Fruit fly (Drosophila melanogaster) whole organism, embryonic: ENCODE measurements around the gene Nf-YA.

ENCODE experiments used
- CG10209 ChIP-seq: fragments of 200-800 bp; sonication (Bioruptor generic); optimal IDR thresholded peaks from 3 replicates; lab custom pipeline; 2017; ENCODE audit warnings: missing biosample characterization, mild to moderate bottlenecking, missing genetic modification characterization, missing genetic modification reagents
- CG1024 ChIP-seq: fragments of 200-800 bp; sonication (Bioruptor generic); IDR thresholded peaks from 2 replicates; pipeline ENCODE4 v1.3.6; 2022; ENCODE audit warnings: missing biosample characterization, missing genetic modification characterization
- CG13287 ChIP-seq: fragments of 200-800 bp; sonication (Bioruptor generic); IDR thresholded peaks from 2 replicates; pipeline ENCODE4 v1.3.6; 2022; ENCODE audit warnings: missing biosample characterization, missing genetic modification characterization; ENCODE audit not compliant: partially characterized antibody
- CG14014 ChIP-seq: fragments of 200-800 bp; sonication (Bioruptor generic); IDR thresholded peaks from 2 replicates; pipeline ENCODE4 v1.3.6; 2022; ENCODE audit warnings: missing biosample characterization, missing genetic modification characterization
- CG14441 ChIP-seq: fragments of 200-800 bp; sonication (Bioruptor generic); IDR thresholded peaks from 2 replicates; pipeline ENCODE4 v1.3.6; 2022; ENCODE audit warnings: missing biosample characterization, missing genetic modification characterization
- CG14860 ChIP-seq: fragments of 200-800 bp; sonication (Bioruptor generic); IDR thresholded peaks from 3 replicates; pipeline ENCODE4 v1.3.6; 2022; ENCODE audit warnings: missing biosample characterization, missing genetic modification characterization; ENCODE audit not compliant: partially characterized antibody
- CG32767 ChIP-seq: fragments of 200-800 bp; sonication (Bioruptor generic); IDR thresholded peaks from 2 replicates; pipeline ENCODE4 v1.3.6; 2022; ENCODE audit warnings: missing biosample characterization, missing genetic modification characterization
- CG32772 ChIP-seq: fragments of 200-800 bp; sonication (Bioruptor generic); IDR thresholded peaks from 2 replicates; pipeline ENCODE4 v1.3.6; 2022; ENCODE audit warnings: missing biosample characterization, missing genetic modification characterization
- CG3281 ChIP-seq: fragments of 200-800 bp; sonication (Bioruptor generic); optimal IDR thresholded peaks from 3 replicates; lab custom pipeline; 2017; ENCODE audit warnings: missing biosample characterization, mild to moderate bottlenecking, missing genetic modification characterization
- CG33557 ChIP-seq: fragments of 200-800 bp; sonication (Bioruptor generic); optimal IDR thresholded peaks from 2 replicates; lab custom pipeline; 2019; ENCODE audit warnings: missing biosample characterization, mild to moderate bottlenecking, missing genetic modification characterization, moderate library complexity
- CG4360 ChIP-seq: fragments of 200-800 bp; sonication (Bioruptor generic); IDR thresholded peaks from 2 replicates; pipeline ENCODE4 v1.3.6; 2022; ENCODE audit warnings: missing biosample characterization, missing genetic modification characterization
- CG4617 ChIP-seq: fragments of 200-800 bp; sonication (Bioruptor generic); optimal IDR thresholded peaks from 3 replicates; lab custom pipeline; 2016; ENCODE audit warnings: missing biosample characterization, missing genetic modification characterization, borderline replicate concordance
- CG5953 ChIP-seq: fragments of 200-800 bp; sonication (Bioruptor generic); IDR thresholded peaks from 2 replicates; pipeline ENCODE4 v1.3.6; 2022; ENCODE audit warnings: missing biosample characterization, missing genetic modification characterization
- CG6175 ChIP-seq: fragments of 200-800 bp; sonication (Bioruptor generic); IDR thresholded peaks from 3 replicates; pipeline ENCODE4 v1.3.6; 2022; ENCODE audit warnings: missing biosample characterization, missing genetic modification characterization
- CG6683 ChIP-seq: fragments of 200-800 bp; sonication (Bioruptor generic); optimal IDR thresholded peaks from 2 replicates; lab custom pipeline; 2017; ENCODE audit warnings: missing biosample characterization, mild to moderate bottlenecking, missing genetic modification characterization, missing genetic modification reagents
- CG6765 ChIP-seq: fragments of 200-800 bp; sonication (Bioruptor generic); optimal IDR thresholded peaks from 3 replicates; lab custom pipeline; 2017; ENCODE audit warnings: missing biosample characterization, mild to moderate bottlenecking, missing genetic modification characterization
- CG7786 ChIP-seq: fragments of 200-800 bp; sonication (Bioruptor generic); optimal IDR thresholded peaks from 2 replicates; lab custom pipeline; 2016; ENCODE audit warnings: missing biosample characterization, missing genetic modification characterization
- CG7839 ChIP-seq: fragments of 200-800 bp; sonication (Bioruptor generic); optimal IDR thresholded peaks from 3 replicates; lab custom pipeline; 2018; ENCODE audit warnings: missing biosample characterization, mild to moderate bottlenecking, missing genetic modification characterization, moderate library complexity
- CG8388 ChIP-seq: fragments of 200-800 bp; sonication (Bioruptor generic); optimal IDR thresholded peaks from 2 replicates; lab custom pipeline; 2019; ENCODE audit warnings: missing biosample characterization, mild to moderate bottlenecking, missing genetic modification characterization, moderate library complexity
- CG9215 ChIP-seq: fragments of 200-800 bp; sonication (Bioruptor generic); IDR thresholded peaks from 2 replicates; pipeline ENCODE4 v1.3.6; 2022; ENCODE audit warnings: missing biosample characterization, missing genetic modification characterization
- CG9437 ChIP-seq: fragments of 200-800 bp; sonication (Bioruptor generic); optimal IDR thresholded peaks from 2 replicates; lab custom pipeline; 2018; ENCODE audit warnings: missing biosample characterization, mild to moderate bottlenecking, missing genetic modification characterization
- Dfd ChIP-seq, 2 experiments: fragments of >200 bp; optimal IDR thresholded peaks; 2 replicates each; lab custom pipeline; 2017; ENCODE audit warnings: missing biosample characterization in 2 of 2, missing genetic modification characterization in 2 of 2
- Elba2 ChIP-seq: fragments of 200-800 bp; sonication (Bioruptor generic); optimal IDR thresholded peaks from 3 replicates; lab custom pipeline; 2016; ENCODE audit warnings: missing biosample characterization, missing genetic modification characterization
- Ets65A ChIP-seq: fragments of 200-800 bp; sonication (Bioruptor generic); peaks from one replicate; lab custom pipeline; 2016; ENCODE audit warnings: missing biosample characterization, missing genetic modification characterization
- Lim3 ChIP-seq: fragments of 200-800 bp; sonication (Bioruptor generic); IDR thresholded peaks from 2 replicates; pipeline ENCODE4 v1.3.6; 2022; ENCODE audit warnings: missing biosample characterization, missing genetic modification characterization
- Mad ChIP-seq: fragments of 200-800 bp; sonication (Bioruptor generic); optimal IDR thresholded peaks from 2 replicates; lab custom pipeline; 2016; ENCODE audit warnings: missing biosample characterization, missing genetic modification characterization
- Med ChIP-seq: fragments of 200-800 bp; sonication (Bioruptor generic); peaks from one replicate; lab custom pipeline; 2016; ENCODE audit warnings: missing biosample characterization, missing genetic modification characterization, mild to moderate bottlenecking, inconsistent platforms, moderate library complexity
- Meics ChIP-seq: fragments of 200-800 bp; sonication (Bioruptor generic); optimal IDR thresholded peaks from 2 replicates; lab custom pipeline; 2017; ENCODE audit warnings: missing biosample characterization, mild to moderate bottlenecking, missing genetic modification characterization
- Mrtf ChIP-seq: fragments of 200-800 bp; sonication (Bioruptor generic); IDR thresholded peaks from 3 replicates; pipeline ENCODE4 v1.3.6; 2022; ENCODE audit warnings: missing biosample characterization, missing genetic modification characterization
- Nf-YB ChIP-seq: fragments of 200-800 bp; sonication (Bioruptor generic); optimal IDR thresholded peaks from 3 replicates; lab custom pipeline; 2019; ENCODE audit warnings: missing biosample characterization, mild to moderate bottlenecking, missing genetic modification characterization, moderate library complexity
- Pdp1 ChIP-seq, 2 experiments: fragments of 200-800 bp; sonication (Bioruptor generic); optimal IDR thresholded peaks; 3 replicates each; lab custom pipeline; 2016; ENCODE audit warnings: missing biosample characterization in 2 of 2, missing genetic modification characterization in 2 of 2, mild to moderate bottlenecking in 1 of 2, moderate library complexity in 1 of 2
- Sin3A ChIP-seq: fragments of >200 bp; optimal IDR thresholded peaks from 2 replicates; lab custom pipeline; 2018
- Xrp1 ChIP-seq: fragments of 200-800 bp; sonication (Bioruptor generic); IDR thresholded peaks from 2 replicates; pipeline ENCODE4 v1.3.6; 2022; ENCODE audit warnings: missing biosample characterization, missing genetic modification characterization
- YL-1 ChIP-seq: fragments of 200-800 bp; sonication (Bioruptor generic); optimal IDR thresholded peaks from 3 replicates; lab custom pipeline; 2017; ENCODE audit warnings: missing biosample characterization, mild to moderate bottlenecking, missing genetic modification characterization
- abd-A ChIP-seq: fragments of 200-800 bp; sonication (Bioruptor generic); optimal IDR thresholded peaks from 3 replicates; lab custom pipeline; 2019; ENCODE audit warnings: missing biosample characterization, mild to moderate bottlenecking, missing genetic modification characterization, moderate library complexity
- ap ChIP-seq: fragments of 200-800 bp; sonication (Bioruptor generic); IDR thresholded peaks from 2 replicates; pipeline ENCODE4 v1.3.6; 2022; ENCODE audit warnings: missing biosample characterization, missing genetic modification characterization
- ase ChIP-seq: fragments of 200-800 bp; sonication (Bioruptor generic); IDR thresholded peaks from 3 replicates; pipeline ENCODE4 v1.3.6; 2022; ENCODE audit warnings: missing biosample characterization, missing genetic modification characterization
- btn ChIP-seq: fragments of 200-800 bp; sonication (Bioruptor generic); optimal IDR thresholded peaks from 2 replicates; lab custom pipeline; 2016; ENCODE audit warnings: missing biosample characterization, missing genetic modification characterization
- cato ChIP-seq: fragments of 200-800 bp; sonication (Bioruptor generic); optimal IDR thresholded peaks from 2 replicates; lab custom pipeline; 2016; ENCODE audit warnings: missing biosample characterization, missing genetic modification characterization, borderline replicate concordance
- chinmo ChIP-seq: fragments of 200-800 bp; sonication (Bioruptor generic); IDR thresholded peaks from 4 replicates; pipeline ENCODE4 v1.3.6; 2022; ENCODE audit warnings: missing biosample characterization, missing genetic modification characterization; ENCODE audit not compliant: partially characterized antibody
- dati ChIP-seq: fragments of 200-800 bp; sonication (Bioruptor generic); IDR thresholded peaks from 2 replicates; pipeline ENCODE4 v1.3.6; 2022; ENCODE audit warnings: missing biosample characterization, missing genetic modification characterization
- emc ChIP-seq: fragments of 200-800 bp; sonication (Bioruptor generic); optimal IDR thresholded peaks from 2 replicates; lab custom pipeline; 2016; ENCODE audit warnings: missing biosample characterization, missing genetic modification characterization
- gt ChIP-seq: fragments of 200-800 bp; sonication (Bioruptor generic); IDR thresholded peaks from 2 replicates; pipeline ENCODE4 v1.3.6; 2022; ENCODE audit warnings: missing biosample characterization, missing genetic modification characterization
- hbn ChIP-seq: fragments of 200-800 bp; sonication (Bioruptor generic); IDR thresholded peaks from 2 replicates; pipeline ENCODE4 v1.3.6; 2022; ENCODE audit warnings: missing biosample characterization, missing genetic modification characterization; ENCODE audit not compliant: partially characterized antibody
- hth ChIP-seq: fragments of >200 bp; optimal IDR thresholded peaks from 2 replicates; lab custom pipeline; 2017; ENCODE audit warnings: inconsistent platforms
- lbe ChIP-seq: fragments of 200-800 bp; sonication (Bioruptor generic); optimal IDR thresholded peaks from 2 replicates; lab custom pipeline; 2016; ENCODE audit warnings: missing biosample characterization, mild to moderate bottlenecking, missing genetic modification characterization
- nmo ChIP-seq: fragments of 200-800 bp; sonication (Bioruptor generic); optimal IDR thresholded peaks from 2 replicates; lab custom pipeline; 2018; ENCODE audit warnings: missing biosample characterization, mild to moderate bottlenecking, missing genetic modification characterization, moderate library complexity
- pho ChIP-seq: fragments of 200-800 bp; sonication (Bioruptor generic); optimal IDR thresholded peaks from 2 replicates; lab custom pipeline; 2016; ENCODE audit warnings: missing biosample characterization, missing genetic modification characterization
- sens ChIP-seq: fragments of 200-800 bp; sonication (Bioruptor generic); peaks from one replicate; lab custom pipeline; 2016; ENCODE audit warnings: missing biosample characterization, missing genetic modification characterization
- sr ChIP-seq: fragments of 200-800 bp; sonication (Bioruptor generic); IDR thresholded peaks from 3 replicates; pipeline ENCODE4 v1.3.6; 2022; ENCODE audit warnings: missing biosample characterization, missing genetic modification characterization
- tap ChIP-seq: fragments of 200-800 bp; optimal IDR thresholded peaks from 3 replicates; lab custom pipeline; 2019; ENCODE audit warnings: missing biosample characterization, mild to moderate bottlenecking, missing genetic modification characterization, moderate library complexity
- twi ChIP-seq: fragments of 200-800 bp; optimal IDR thresholded peaks from 2 replicates; lab custom pipeline; 2019; ENCODE audit warnings: missing biosample characterization, mild to moderate bottlenecking, missing genetic modification characterization, moderate library complexity
- vfl ChIP-seq: fragments of 200-800 bp; sonication (Bioruptor generic); optimal IDR thresholded peaks from 2 replicates; lab custom pipeline; 2016; ENCODE audit warnings: missing biosample characterization, missing genetic modification characterization

The Nf-YA gene

DNA sequence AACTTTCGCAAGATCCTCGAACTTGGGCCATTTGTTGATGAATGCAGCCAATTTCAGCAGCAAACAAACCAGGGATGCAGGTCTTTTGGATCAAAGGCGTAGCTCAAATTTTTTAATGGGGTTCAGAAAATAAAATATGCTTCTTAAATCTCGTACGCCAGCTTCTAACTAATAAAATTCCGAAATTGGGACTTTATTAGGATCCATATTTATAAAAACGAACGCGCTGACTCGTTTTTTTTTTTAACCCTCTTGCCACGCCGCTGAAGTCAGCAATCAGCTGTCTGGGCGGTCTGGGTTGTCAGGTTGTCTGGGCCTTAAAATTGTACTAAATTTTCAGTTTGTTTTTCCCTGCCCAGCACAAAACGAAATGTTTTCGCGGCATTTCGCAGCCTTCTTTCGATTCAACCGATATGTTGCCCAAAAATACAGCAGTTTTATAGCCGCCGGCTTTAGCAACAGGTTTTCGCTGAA is 15.6 kb upstream of the Nf-YA start, which contains the start of gene CG3437 (continued):
- TF ChIP-seq CG1024 (GFP tag; lab: Robert Waterston, UW) (peak; percentile 97), CG8388 (GFP tag; lab: Kevin White, UChicago) (peak; percentile 97), emc (peak; percentile 97), nmo (GFP tag; lab: Kevin White, UChicago) (peak; percentile 99), gt (GFP tag; lab: Robert Waterston, UW) (peak; percentile 99), CG6683 (peak; percentile 97), CG32772 (peak; percentile 100), CG10209 (GFP tag; lab: Kevin White, UChicago) (peak; percentile 99), hbn (no peak; the same call in 1 of the 2 replicates), CG14860 (GFP tag; lab: Robert Waterston, UW) (no peak), CG3281 (GFP tag; lab: Kevin White, UChicago) (peak; percentile 99), CG9437 (GFP tag; lab: Kevin White, UChicago) (peak; percentile 91), CG6765 (GFP tag; lab: Kevin White, UChicago) (peak; percentile 99), tap (tag; lab: Kevin White, UChicago) (peak; percentile 94), CG14014 (GFP tag; lab: Robert Waterston, UW) (peak; percentile 99), Lim3 (GFP tag; lab: Robert Waterston, UW) (peak; percentile 97), CG9215 (GFP tag; lab: Robert Waterston, UW) (peak; percentile 99), abd-A (tag; lab: Kevin White, UChicago) (peak; percentile 87), ase (GFP tag; lab: Robert Waterston, UW) (peak; percentile 99), CG5953 (GFP tag; lab: Robert Waterston, UW) (peak; percentile 98), chinmo (0 out of 4 replicates have a peak, but pooled peaks have one; percentile 57), CG6175 (GFP tag; lab: Robert Waterston, UW) (peak; percentile 98), CG13287 (GFP tag; lab: Robert Waterston, UW) (peak; percentile 58; the same call in 1 of the 2 replicates), twi (tag; lab: Kevin White, UChicago) (peak; percentile 93), dati (GFP tag; lab: Robert Waterston, UW) (peak; percentile 99), btn (GFP tag; lab: Kevin White, UChicago) (peak; percentile 97), lbe (GFP tag; lab: Kevin White, UChicago) (peak; percentile 97), ap (GFP tag; lab: Robert Waterston, UW) (peak; percentile 99), CG32767 (GFP tag; lab: Robert Waterston, UW) (peak; percentile 98), sr (GFP tag; lab: Robert Waterston, UW) (peak; percentile 98), CG14441 (peak; percentile 100), pho (GFP tag; lab: Kevin White, UChicago) (peak; percentile 98), Sin3A (lab: Kevin White, UChicago) (peak; percentile 49), Ets65A (GFP tag; lab: Kevin White, UChicago) (peak; percentile 100), CG33557 (GFP tag; lab: Kevin White, UChicago) (peak; percentile 97), vfl (GFP tag; lab: Kevin White, UChicago) (peak; percentile 97), Nf-YB (GFP tag; lab: Kevin White, UChicago) (peak; percentile 87), cato (peak; percentile 97), CG7839 (tag; lab: Kevin White, UChicago) (peak; percentile 99), Xrp1 (GFP tag; lab: Robert Waterston, UW) (peak; percentile 100)

DNA sequence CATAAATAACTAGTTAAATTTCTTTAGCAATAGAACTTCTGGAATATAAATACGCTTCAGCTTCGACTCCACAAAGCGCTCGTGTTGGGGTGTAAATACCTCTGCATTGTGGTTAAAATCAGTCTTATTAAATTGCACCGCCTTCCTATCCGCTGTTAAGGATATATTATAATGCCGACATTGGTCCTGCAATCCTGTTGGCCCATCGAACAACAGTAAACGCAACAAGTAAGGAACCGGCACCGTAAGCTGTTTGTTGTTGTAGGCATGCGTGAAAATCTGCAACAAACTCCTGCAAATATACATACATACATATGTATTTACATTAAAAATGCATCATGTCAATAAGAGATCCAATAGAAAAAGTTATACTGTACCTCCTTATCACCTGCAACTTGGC is 14.3 kb upstream of the Nf-YA start:
- peak; percentile 15 for TF ChIP-seq Elba2 (GFP tag; lab: Kevin White, UChicago)
- no peak for TF ChIP-seq Pdp1 (GFP tag; optimal IDR thresholded peaks at IDR 0.05; lab: Kevin White, UChicago)
- peak; percentile 8 for TF ChIP-seq Meics (GFP tag; lab: Kevin White, UChicago)
- TF ChIP-seq Mad (GFP tag; lab: Kevin White, UChicago) = no peak
- TF ChIP-seq Dfd (GFP tag; optimal IDR thresholded peaks at IDR 0.05; lab: Kevin White, UChicago) = no peak
- TF ChIP-seq Mrtf = no peak
- TF ChIP-seq CG4360 (GFP tag; lab: Robert Waterston, UW) = peak; percentile 42; the same call in 1 of the 2 replicates
- TF ChIP-seq YL-1 (GFP tag; lab: Kevin White, UChicago) = peak; percentile 35
- TF ChIP-seq sens (GFP tag; lab: Kevin White, UChicago) = peak; percentile 31
- no peak for TF ChIP-seq CG4617 (GFP tag; lab: Kevin White, UChicago)
- no peak for TF ChIP-seq CG7786
- TF ChIP-seq pho (GFP tag; lab: Kevin White, UChicago) = no peak
- no peak for TF ChIP-seq hth (lab: Kevin White, UChicago)
- peak; percentile 1 for TF ChIP-seq Med
